Fruit fly (Drosophila melanogaster) whole organism, embryonic: Measurements from ENCODE around the gene Spn85F.

Source experiments
- Atf6 ChIP-seq: fragments of 200-800 bp; sonication (Bioruptor generic); IDR thresholded peaks from 2 replicates; pipeline ENCODE4 v1.3.6; 2022; ENCODE audit warnings: missing biosample characterization, missing genetic modification characterization
- B-H2 ChIP-seq: fragments of 200-800 bp; sonication (Bioruptor generic); optimal IDR thresholded peaks from 2 replicates; lab custom pipeline; 2018; ENCODE audit warnings: missing biosample characterization, mild to moderate bottlenecking, missing genetic modification characterization
- CG10209 ChIP-seq: fragments of 200-800 bp; sonication (Bioruptor generic); optimal IDR thresholded peaks from 3 replicates; lab custom pipeline; 2017; ENCODE audit warnings: missing biosample characterization, mild to moderate bottlenecking, missing genetic modification characterization, missing genetic modification reagents
- CG11085 ChIP-seq: fragments of 200-800 bp; sonication (Bioruptor generic); IDR thresholded peaks from 2 replicates; pipeline ENCODE4 v1.3.6; 2022; ENCODE audit warnings: missing biosample characterization, missing genetic modification characterization
- CG11093 ChIP-seq: fragments of 200-800 bp; sonication (Bioruptor generic); IDR thresholded peaks from 3 replicates; pipeline ENCODE4 v1.3.6; 2022; ENCODE audit warnings: missing biosample characterization, missing genetic modification characterization
- CG13123 ChIP-seq: fragments of 200-800 bp; sonication (Bioruptor generic); optimal IDR thresholded peaks from 2 replicates; lab custom pipeline; 2016; ENCODE audit warnings: missing biosample characterization, missing genetic modification characterization
- CG13894 ChIP-seq: fragments of 200-800 bp; sonication (Bioruptor generic); optimal IDR thresholded peaks from 3 replicates; lab custom pipeline; 2018; ENCODE audit warnings: missing biosample characterization, mild to moderate bottlenecking, missing genetic modification characterization, moderate library complexity
- CG14860 ChIP-seq: fragments of 200-800 bp; sonication (Bioruptor generic); IDR thresholded peaks from 3 replicates; pipeline ENCODE4 v1.3.6; 2022; ENCODE audit warnings: missing biosample characterization, missing genetic modification characterization; ENCODE audit not compliant: partially characterized antibody
- CG1529 ChIP-seq: fragments of 200-800 bp; sonication (Bioruptor generic); optimal IDR thresholded peaks from 3 replicates; lab custom pipeline; 2018; ENCODE audit warnings: missing biosample characterization, missing genetic modification characterization
- CG2199 ChIP-seq: fragments of 200-800 bp; sonication (Bioruptor generic); IDR thresholded peaks from 3 replicates; pipeline ENCODE4 v1.3.6; 2022; ENCODE audit warnings: missing biosample characterization, missing genetic modification characterization
- CG2678 ChIP-seq: fragments of 200-800 bp; sonication (Bioruptor generic); optimal IDR thresholded peaks from 3 replicates; lab custom pipeline; 2019; ENCODE audit warnings: missing biosample characterization, mild to moderate bottlenecking, missing genetic modification characterization, moderate library complexity
- CG30403 ChIP-seq: fragments of 200-800 bp; sonication (Bioruptor generic); optimal IDR thresholded peaks from 3 replicates; lab custom pipeline; 2016; ENCODE audit warnings: missing biosample characterization, missing genetic modification characterization
- CG32767 ChIP-seq: fragments of 200-800 bp; sonication (Bioruptor generic); IDR thresholded peaks from 2 replicates; pipeline ENCODE4 v1.3.6; 2022; ENCODE audit warnings: missing biosample characterization, missing genetic modification characterization
- CG34422 ChIP-seq: fragments of 200-800 bp; sonication (Bioruptor generic); IDR thresholded peaks from 3 replicates; pipeline ENCODE4 v1.3.6; 2022; ENCODE audit warnings: missing biosample characterization, missing genetic modification characterization
- CG3838 ChIP-seq: fragments of 200-800 bp; sonication (Bioruptor generic); optimal IDR thresholded peaks from 3 replicates; lab custom pipeline; 2016; ENCODE audit warnings: missing biosample characterization, missing genetic modification characterization
- CG6654 ChIP-seq: fragments of 200-800 bp; sonication (Bioruptor generic); optimal IDR thresholded peaks from 2 replicates; lab custom pipeline; 2017; ENCODE audit warnings: missing biosample characterization, mild to moderate bottlenecking, missing genetic modification characterization
- CG6689 ChIP-seq: fragments of 200-800 bp; sonication (Bioruptor generic); IDR thresholded peaks from 2 replicates; pipeline ENCODE4 v1.3.6; 2022; ENCODE audit warnings: missing biosample characterization, missing genetic modification characterization
- CG7372 ChIP-seq: fragments of 200-800 bp; sonication (Bioruptor generic); IDR thresholded peaks from 2 replicates; pipeline ENCODE4 v1.3.6; 2022; ENCODE audit warnings: missing biosample characterization, missing genetic modification characterization
- CG7987 ChIP-seq: fragments of 200-800 bp; sonication (Bioruptor generic); optimal IDR thresholded peaks from 2 replicates; lab custom pipeline; 2018; ENCODE audit warnings: missing biosample characterization, mild to moderate bottlenecking, missing genetic modification characterization, moderate library complexity
- CG8359 ChIP-seq: fragments of 200-800 bp; sonication (Bioruptor generic); optimal IDR thresholded peaks from 2 replicates; lab custom pipeline; 2017; ENCODE audit warnings: missing biosample characterization, mild to moderate bottlenecking, missing genetic modification characterization, borderline replicate concordance
- Chrac-16 ChIP-seq: fragments of 200-800 bp; sonication (Bioruptor generic); optimal IDR thresholded peaks from 3 replicates; lab custom pipeline; 2016; ENCODE audit warnings: missing biosample characterization, missing genetic modification characterization
- H2.0 ChIP-seq: fragments of 200-800 bp; sonication (Bioruptor generic); IDR thresholded peaks from 2 replicates; pipeline ENCODE4 v1.3.6; 2022; ENCODE audit warnings: missing biosample characterization, missing genetic modification characterization
- HmgZ ChIP-seq: fragments of 200-800 bp; sonication (Bioruptor generic); optimal IDR thresholded peaks from 2 replicates; lab custom pipeline; 2018; ENCODE audit warnings: missing biosample characterization, mild to moderate bottlenecking, missing genetic modification characterization
- Hr51 ChIP-seq, 2 experiments: fragments of 200-800 bp; sonication (Bioruptor generic); optimal IDR thresholded peaks; 2 replicates in 1 of 2; 3 replicates in 1 of 2; lab custom pipeline; 2016 to 2018; ENCODE audit warnings: missing biosample characterization in 2 of 2, missing genetic modification characterization in 2 of 2, mild to moderate bottlenecking in 1 of 2, moderate library complexity in 1 of 2
- Mad ChIP-seq: fragments of 200-800 bp; sonication (Bioruptor generic); optimal IDR thresholded peaks from 2 replicates; lab custom pipeline; 2016; ENCODE audit warnings: missing biosample characterization, missing genetic modification characterization
- Mrtf ChIP-seq: fragments of 200-800 bp; sonication (Bioruptor generic); IDR thresholded peaks from 3 replicates; pipeline ENCODE4 v1.3.6; 2022; ENCODE audit warnings: missing biosample characterization, missing genetic modification characterization
- Nf-YC ChIP-seq: fragments of 200-800 bp; optimal IDR thresholded peaks from 3 replicates; lab custom pipeline; 2019; ENCODE audit warnings: missing biosample characterization, mild to moderate bottlenecking, missing genetic modification characterization, moderate library complexity
- Scr ChIP-seq: fragments of 200-800 bp; sonication (Bioruptor generic); IDR thresholded peaks from 2 replicates; pipeline ENCODE4 v1.3.6; 2022; ENCODE audit warnings: missing biosample characterization, missing genetic modification characterization; ENCODE audit not compliant: partially characterized antibody
- Sry-δ ChIP-seq: fragments of 200-800 bp; sonication (Bioruptor generic); optimal IDR thresholded peaks from 2 replicates; lab custom pipeline; 2016; ENCODE audit warnings: missing biosample characterization, missing genetic modification characterization
- Xbp1 ChIP-seq: fragments of 200-800 bp; sonication (Bioruptor generic); optimal IDR thresholded peaks from 3 replicates; lab custom pipeline; 2016; ENCODE audit warnings: missing biosample characterization, mild to moderate bottlenecking, missing genetic modification characterization
- YL-1 ChIP-seq: fragments of 200-800 bp; sonication (Bioruptor generic); optimal IDR thresholded peaks from 3 replicates; lab custom pipeline; 2017; ENCODE audit warnings: missing biosample characterization, mild to moderate bottlenecking, missing genetic modification characterization
- chif ChIP-seq, 2 experiments: fragments of 200-800 bp; sonication (Bioruptor generic); optimal IDR thresholded peaks; 3 replicates each; lab custom pipeline; 2016; ENCODE audit warnings: missing biosample characterization in 2 of 2, missing genetic modification characterization in 2 of 2
- ci ChIP-seq: fragments of 200-800 bp; sonication (Bioruptor generic); IDR thresholded peaks from 3 replicates; pipeline ENCODE4 v1.3.6; 2022; ENCODE audit warnings: missing biosample characterization, missing genetic modification characterization
- cwo ChIP-seq: fragments of 200-800 bp; sonication (Bioruptor generic); optimal IDR thresholded peaks from 3 replicates; lab custom pipeline; 2017; ENCODE audit warnings: missing biosample characterization, missing genetic modification characterization, mild to moderate bottlenecking, moderate library complexity, missing genetic modification reagents
- eve ChIP-seq, 2 experiments: fragments of >200 bp; optimal IDR thresholded peaks; 2 replicates each; lab custom pipeline; 2017; ENCODE audit warnings: missing biosample characterization in 2 of 2, missing genetic modification characterization in 2 of 2
- fru ChIP-seq: fragments of >200 bp; optimal IDR thresholded peaks from 2 replicates; lab custom pipeline; 2017
- hkb ChIP-seq, 2 experiments: fragments of 200-800 bp in 1 of 2; fragments of >200 bp in 1 of 2; sonication (Bioruptor generic) in 1 of 2; IDR thresholded peaks in 1 of 2; optimal IDR thresholded peaks in 1 of 2; 2 replicates each; pipeline versions ENCODE4 v1.3.6 to Lab custom; 2017 to 2022; ENCODE audit warnings: missing biosample characterization in 1 of 2, missing genetic modification characterization in 1 of 2
- lbe ChIP-seq: fragments of 200-800 bp; sonication (Bioruptor generic); optimal IDR thresholded peaks from 2 replicates; lab custom pipeline; 2016; ENCODE audit warnings: missing biosample characterization, mild to moderate bottlenecking, missing genetic modification characterization
- nerfin-2 ChIP-seq: fragments of 200-800 bp; sonication (Bioruptor generic); IDR thresholded peaks from 2 replicates; pipeline ENCODE4 v1.3.6; 2022; ENCODE audit warnings: missing biosample characterization, missing genetic modification characterization; ENCODE audit not compliant: partially characterized antibody
- org-1 ChIP-seq: fragments of 200-800 bp; sonication (Bioruptor generic); optimal IDR thresholded peaks from 2 replicates; lab custom pipeline; 2017; ENCODE audit warnings: missing biosample characterization, missing genetic modification characterization
- pan ChIP-seq, 4 experiments: fragments of >200 bp in 3 of 4; fragments of 200-800 bp in 1 of 4; sonication (Bioruptor generic) in 1 of 4; optimal IDR thresholded peaks in 3 of 4; IDR thresholded peaks in 1 of 4; 2 replicates each; pipeline versions ENCODE4 v1.3.6 to Lab custom; 2017 to 2022; ENCODE audit warnings: missing biosample characterization in 2 of 4, missing genetic modification characterization in 2 of 4, mixed read lengths in 1 of 4
- pzg ChIP-seq: fragments of 200-800 bp; sonication (Bioruptor generic); optimal IDR thresholded peaks from 3 replicates; lab custom pipeline; 2018; ENCODE audit warnings: missing biosample characterization, mild to moderate bottlenecking, missing genetic modification characterization, moderate library complexity
- seq ChIP-seq: fragments of 200-800 bp; sonication (Bioruptor generic); IDR thresholded peaks from 2 replicates; pipeline ENCODE4 v1.3.6; 2022; ENCODE audit warnings: missing biosample characterization, missing genetic modification characterization
- tio ChIP-seq: fragments of 200-800 bp; sonication (Bioruptor generic); optimal IDR thresholded peaks from 2 replicates; lab custom pipeline; 2017; ENCODE audit warnings: missing biosample characterization, missing genetic modification characterization, inconsistent platforms
- unc-4 ChIP-seq: fragments of 200-800 bp; sonication (Bioruptor generic); IDR thresholded peaks from 2 replicates; pipeline ENCODE4 v1.3.6; 2022; ENCODE audit warnings: missing biosample characterization, missing genetic modification characterization; ENCODE audit not compliant: partially characterized antibody
- vfl ChIP-seq: fragments of 200-800 bp; sonication (Bioruptor generic); optimal IDR thresholded peaks from 2 replicates; lab custom pipeline; 2016; ENCODE audit warnings: missing biosample characterization, missing genetic modification characterization
- wor ChIP-seq: fragments of 200-800 bp; sonication (Bioruptor generic); IDR thresholded peaks from 2 replicates; pipeline ENCODE4 v1.3.6; 2022; ENCODE audit warnings: missing biosample characterization, missing genetic modification characterization
- zf30C ChIP-seq: fragments of 200-800 bp; sonication (Bioruptor generic); optimal IDR thresholded peaks from 3 replicates; lab custom pipeline; 2018; ENCODE audit warnings: missing biosample characterization, mild to moderate bottlenecking, missing genetic modification characterization

Spn85F gene

DNA sequence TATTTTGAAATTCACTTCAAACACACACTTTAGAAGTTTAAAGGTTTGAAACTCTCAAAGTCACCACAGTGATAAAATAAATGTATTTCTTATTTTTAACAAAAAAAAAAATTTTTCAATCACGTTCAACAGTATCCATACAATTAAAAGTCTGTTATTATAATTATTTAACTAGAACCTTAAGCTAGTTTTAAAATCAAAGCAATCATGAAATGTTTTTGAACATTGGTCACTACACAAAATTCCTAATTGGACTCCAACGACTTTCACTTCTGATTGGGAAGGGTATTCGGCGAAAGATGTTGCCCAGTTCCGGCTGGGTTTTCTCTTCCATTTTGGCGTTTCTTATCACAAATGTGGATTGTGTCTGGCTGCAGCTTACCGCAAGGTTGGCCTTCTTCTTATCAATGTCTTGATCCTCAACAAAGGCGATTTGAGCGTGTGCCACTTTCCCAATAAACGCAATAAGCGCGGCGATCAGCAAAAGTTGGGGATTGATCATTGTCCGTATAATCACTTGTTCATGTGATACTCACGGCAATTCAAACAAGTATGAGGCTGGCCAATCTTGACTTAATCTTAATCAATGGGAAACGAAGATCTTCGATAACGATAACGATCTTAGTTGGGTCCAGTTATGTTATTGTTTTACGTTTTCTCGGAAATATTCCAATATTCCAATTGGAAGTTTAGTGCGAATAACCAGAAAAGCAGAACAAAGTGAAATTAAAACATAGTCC lies 51.2 kb downstream of the Spn85F start (continued):
- no peak for TF ChIP-seq ci (GFP tag; lab: Robert Waterston, UW)
- 0 out of 2 replicates have a peak, but pooled peaks have one; percentile 22 for TF ChIP-seq CG6689
- TF ChIP-seq CG11085 (GFP tag; lab: Robert Waterston, UW) = no peak
- TF ChIP-seq CG14860 (GFP tag; lab: Robert Waterston, UW) = no peak
- no peak for TF ChIP-seq tio (GFP tag; lab: Kevin White, UChicago)
- TF ChIP-seq lbe = peak; percentile 39
- no peak for TF ChIP-seq B-H2 (GFP tag; lab: Kevin White, UChicago)
- TF ChIP-seq CG7372 (GFP tag; lab: Robert Waterston, UW) = no peak
- no peak for TF ChIP-seq Atf6 (GFP tag; lab: Robert Waterston, UW)
- no peak for TF ChIP-seq HmgZ (tag; lab: Kevin White, UChicago)
- no peak for TF ChIP-seq Mad
- TF ChIP-seq unc-4 = no peak
- 0 out of 3 replicates have a peak, but pooled peaks have one; percentile 20 for TF ChIP-seq CG34422 (GFP tag; lab: Robert Waterston, UW)
- no peak for TF ChIP-seq Chrac-16
- no peak for TF ChIP-seq CG7987 (GFP tag; lab: Kevin White, UChicago)
- no peak for TF ChIP-seq CG3838 (GFP tag; lab: Kevin White, UChicago)
- no peak for TF ChIP-seq fru (lab: Kevin White, UChicago)
- TF ChIP-seq H2.0 (GFP tag; lab: Robert Waterston, UW) = no peak
- no peak for TF ChIP-seq vfl (GFP tag; lab: Kevin White, UChicago)
- peak; percentile 34 for TF ChIP-seq CG1529 (GFP tag; lab: Kevin White, UChicago)
- TF ChIP-seq hkb (optimal IDR thresholded peaks at IDR 0.05; lab: Kevin White, UChicago) = no peak
- no peak for TF ChIP-seq hkb (GFP tag; IDR thresholded peaks at IDR 0.05; lab: Robert Waterston, UW)
- TF ChIP-seq pan (optimal IDR thresholded peaks at IDR 0.05; lab: Kevin White, UChicago) = no peak
- no peak for TF ChIP-seq pan (GFP tag; optimal IDR thresholded peaks at IDR 0.05 in 1 of 2, IDR thresholded peaks at IDR 0.05 in 1 of 2)
- no peak for TF ChIP-seq zf30C (GFP tag; lab: Kevin White, UChicago)
- no peak for TF ChIP-seq seq (GFP tag; lab: Robert Waterston, UW)
- no peak for TF ChIP-seq CG13894 (tag; lab: Kevin White, UChicago)
- no peak for TF ChIP-seq eve (GFP tag; optimal IDR thresholded peaks at IDR 0.05; lab: Kevin White, UChicago)
- TF ChIP-seq CG2678 = peak; percentile 75
- no peak for TF ChIP-seq CG13123 (GFP tag; lab: Kevin White, UChicago)
- TF ChIP-seq CG10209 (GFP tag; lab: Kevin White, UChicago) = peak; percentile 38
- TF ChIP-seq CG11093 (GFP tag; lab: Robert Waterston, UW) = 0 out of 3 replicates have a peak, but pooled peaks have one; percentile 37
- TF ChIP-seq nerfin-2 (GFP tag; lab: Robert Waterston, UW) = peak; percentile 47; the same call in 1 of the 2 replicates
- no peak for TF ChIP-seq CG6654 (GFP tag; lab: Kevin White, UChicago)
- TF ChIP-seq Mrtf (GFP tag; lab: Robert Waterston, UW) = no peak
- peak in 1 of 2 experiments; percentile 1 for TF ChIP-seq chif (GFP tag; optimal IDR thresholded peaks at IDR 0.05; lab: Kevin White, UChicago)
- TF ChIP-seq CG2199 = no peak
- TF ChIP-seq Scr (GFP tag; lab: Robert Waterston, UW) = no peak
- no peak for TF ChIP-seq CG32767 (GFP tag; lab: Robert Waterston, UW)
- peak; percentile 19 for TF ChIP-seq Xbp1 (GFP tag; lab: Kevin White, UChicago)
- no peak for TF ChIP-seq CG8359
- TF ChIP-seq CG30403 = peak; percentile 52
- peak; percentile 16 for TF ChIP-seq cwo (GFP tag; lab: Kevin White, UChicago)
- no peak for TF ChIP-seq Nf-YC (tag; lab: Kevin White, UChicago)
- peak in 1 of 2 experiments; percentile 70 for TF ChIP-seq Hr51 (GFP tag; optimal IDR thresholded peaks at IDR 0.05; lab: Kevin White, UChicago)
- TF ChIP-seq wor = no peak
- TF ChIP-seq YL-1 = no peak
- no peak for TF ChIP-seq pzg (GFP tag; lab: Kevin White, UChicago)
- TF ChIP-seq Sry-δ = no peak
- TF ChIP-seq org-1 (GFP tag; lab: Kevin White, UChicago) = peak; percentile 36
